Fruit fly (Drosophila melanogaster): Measurements from ENCODE around the gene CG18547.

CG18547 gene

dm6 chr3R:11967262-11968029 is 12.7 kb downstream of the CG18547 start, which contains the start of the genes CG12213 and GC1 (continued):
- TF ChIP-seq CG9215 (GFP tag; IDR thresholded peaks at IDR 0.05), result no peak
- no peak for TF ChIP-seq CG4404 (GFP tag; IDR thresholded peaks at IDR 0.05)
- no peak for TF ChIP-seq crc (GFP tag; optimal IDR thresholded peaks at IDR 0.05)
- TF ChIP-seq CG11560 (tag; IDR thresholded peaks at IDR 0.05), result no peak
- peak; percentile 80 for TF ChIP-seq pzg (GFP tag; optimal IDR thresholded peaks at IDR 0.05)
- TF ChIP-seq dmrt99B (tag; optimal IDR thresholded peaks at IDR 0.05), result no peak
- no peak for TF ChIP-seq ken (GFP tag; IDR thresholded peaks at IDR 0.05)
- no peak for TF ChIP-seq CG3407 (GFP tag; optimal IDR thresholded peaks at IDR 0.05)
- TF ChIP-seq nau (GFP tag; optimal IDR thresholded peaks at IDR 0.05), result no peak
- TF ChIP-seq run (tag; optimal IDR thresholded peaks at IDR 0.05), result peak; percentile 0
- TF ChIP-seq sisA (GFP tag; IDR thresholded peaks at IDR 0.05), result no peak
- TF ChIP-seq bowl (GFP tag; IDR thresholded peaks at IDR 0.05), result no peak
- no peak for TF ChIP-seq CG10366 (GFP tag; IDR thresholded peaks at IDR 0.05)
- no peak for TF ChIP-seq CG7928 (GFP tag; optimal IDR thresholded peaks at IDR 0.05)
- peak; percentile 99 for TF ChIP-seq amos (GFP tag; IDR thresholded peaks at IDR 0.05; ENCODE audit: partially characterized antibody)
- no peak for TF ChIP-seq CG10321 (GFP tag; IDR thresholded peaks at IDR 0.05)
- TF ChIP-seq Oli (tag; optimal IDR thresholded peaks at IDR 0.05), result no peak
- no peak for TF ChIP-seq ttk (GFP tag; IDR thresholded peaks at IDR 0.05)
- TF ChIP-seq CG34224 (GFP tag; IDR thresholded peaks at IDR 0.05; ENCODE audit: partially characterized antibody), result peak; percentile 99
- no peak for TF ChIP-seq Gug (GFP tag; IDR thresholded peaks at IDR 0.05)
- TF ChIP-seq sqz (GFP tag; optimal IDR thresholded peaks at IDR 0.05), result peak; percentile 60
- TF ChIP-seq Dad (GFP tag; optimal IDR thresholded peaks at IDR 0.05), result peak; percentile 10
- no peak for TF ChIP-seq Neu2 (GFP tag; optimal IDR thresholded peaks at IDR 0.05; ENCODE audit: borderline replicate concordance)
- TF ChIP-seq inv (GFP tag; IDR thresholded peaks at IDR 0.05; ENCODE audit: partially characterized antibody), result peak; percentile 99
- TF ChIP-seq CG4730 (GFP tag; IDR thresholded peaks at IDR 0.05), result no peak
- TF ChIP-seq CG2202 (tag; optimal IDR thresholded peaks at IDR 0.05), result no peak
- TF ChIP-seq Tbp (GFP tag; optimal IDR thresholded peaks at IDR 0.05), result no peak
- TF ChIP-seq Hr3 (GFP tag; optimal IDR thresholded peaks at IDR 0.05), result peak; percentile 33
- no peak for TF ChIP-seq trh (GFP tag; optimal IDR thresholded peaks at IDR 0.05)
- no peak for TF ChIP-seq CG16815 (GFP tag; optimal IDR thresholded peaks at IDR 0.05)
- TF ChIP-seq CG11723 (GFP tag; optimal IDR thresholded peaks at IDR 0.05), result no peak
- no peak for TF ChIP-seq CG14014 (GFP tag; IDR thresholded peaks at IDR 0.05)
- TF ChIP-seq croc (GFP tag; conservative IDR thresholded peaks at IDR 0.05), result no peak
- no peak for TF ChIP-seq CG11398 (GFP tag; optimal IDR thresholded peaks at IDR 0.05)
- no peak for TF ChIP-seq pum (GFP tag; optimal IDR thresholded peaks at IDR 0.05)
- peak; percentile 44 for TF ChIP-seq grn (GFP tag; optimal IDR thresholded peaks at IDR 0.05)
- TF ChIP-seq CG9727 (GFP tag; optimal IDR thresholded peaks at IDR 0.05), result peak; percentile 55
- TF ChIP-seq ATbp (GFP tag; optimal IDR thresholded peaks at IDR 0.05), result no peak
- no peak for TF ChIP-seq Fer1 (GFP tag; optimal IDR thresholded peaks at IDR 0.05)
- TF ChIP-seq HLHmδ (GFP tag; optimal IDR thresholded peaks at IDR 0.05), result no peak
- no peak for TF ChIP-seq Sry-β (GFP tag; optimal IDR thresholded peaks at IDR 0.05)
- no peak for TF ChIP-seq Oaz (GFP tag; IDR thresholded peaks at IDR 0.05)
- no peak for TF ChIP-seq hth (optimal IDR thresholded peaks at IDR 0.05)
- no peak for TF ChIP-seq CG11456 (GFP tag; IDR thresholded peaks at IDR 0.05)
- no peak for TF ChIP-seq tup (GFP tag; optimal IDR thresholded peaks at IDR 0.05)
- no peak for TF ChIP-seq ranshi (GFP tag; IDR thresholded peaks at IDR 0.05)
- peak; percentile 53 for TF ChIP-seq CG15601 (tag; optimal IDR thresholded peaks at IDR 0.05)
- no peak for TF ChIP-seq CG30431 (GFP tag; optimal IDR thresholded peaks at IDR 0.05)
- peak; percentile 34 for TF ChIP-seq ems (GFP tag; optimal IDR thresholded peaks at IDR 0.05)
- TF ChIP-seq jumu (GFP tag; optimal IDR thresholded peaks at IDR 0.05), result no peak
- peak; percentile 98 for TF ChIP-seq Bgb (GFP tag; IDR thresholded peaks at IDR 0.05; ENCODE audit: partially characterized antibody)
